Fruit fly (Drosophila melanogaster): ENCODE measurements around the gene kmg.

DNA sequence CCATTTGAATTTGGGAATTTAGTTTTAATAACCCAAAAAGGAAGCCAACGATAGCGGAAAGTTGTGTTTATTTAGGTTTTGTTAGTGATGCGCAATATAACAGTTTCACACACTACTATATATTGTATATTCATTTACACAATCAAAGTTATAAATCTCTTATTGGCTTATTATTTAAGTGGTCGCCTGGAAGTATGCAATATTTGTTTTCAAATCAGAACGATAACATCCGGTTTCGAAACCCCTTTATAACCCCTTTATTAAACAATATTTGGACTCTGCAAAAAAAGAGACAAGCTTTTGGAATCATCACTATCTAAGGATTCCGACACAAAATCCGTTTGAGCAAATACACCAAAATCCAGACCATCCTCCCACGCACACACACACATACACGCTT, 2.4 kb upstream of the kmg start:
- TF ChIP-seq psq (optimal IDR thresholded peaks at IDR 0.05) (no peak), Sin3A (optimal IDR thresholded peaks at IDR 0.05) (no peak), h (optimal IDR thresholded peaks at IDR 0.05) (no peak), ttk (optimal IDR thresholded peaks at IDR 0.05) (no peak)

Data from Kc167 (cell line).